Worm (Caenorhabditis elegans): ENCODE measurements around the gene kel-1.
A peak's percentile ranks its signal among the peaks of the same experiment; 100 is the strongest.

The kel-1 gene

ce11 chrII:11728545-11729105, 39.9 kb downstream of the kel-1 start, which contains the start of gene alh-8 (continued):
- TF ChIP-seq lin-29 (GFP tag; IDR thresholded peaks at IDR 0.05): no peak
- TF ChIP-seq lsy-2 (tag; optimal IDR thresholded peaks at IDR 0.05): peak in 1 of 2 experiments; percentile 39
- TF ChIP-seq lir-3 (tag; optimal IDR thresholded peaks at IDR 0.05): no peak
- TF ChIP-seq ZK546.5 (tag; optimal IDR thresholded peaks at IDR 0.05): no peak
- no peak for TF ChIP-seq zfp-2 (tag; optimal IDR thresholded peaks at IDR 0.05)
- no peak for TF ChIP-seq ZK337.2 (GFP tag; IDR thresholded peaks at IDR 0.05)
- TF ChIP-seq ces-1 (GFP tag; optimal IDR thresholded peaks at IDR 0.05): no peak
- TF ChIP-seq aha-1 (tag): peak; percentile 43
- TF ChIP-seq php-3 (GFP tag; IDR thresholded peaks at IDR 0.05): 0 out of 2 replicates have a peak, but pooled peaks have one; percentile 41
- TF ChIP-seq nhr-102 (tag; optimal IDR thresholded peaks at IDR 0.05): peak; percentile 19
- no peak for TF ChIP-seq cey-2 (tag; optimal IDR thresholded peaks at IDR 0.05; ENCODE audit: borderline replicate concordance, insufficient read depth)
- TF ChIP-seq nhr-10 (tag; optimal IDR thresholded peaks at IDR 0.05): no peak
- TF ChIP-seq nhr-6 (tag; optimal IDR thresholded peaks at IDR 0.05): no peak
- no peak for TF ChIP-seq arid-1 (GFP tag; conservative IDR thresholded peaks at IDR 0.05)
- no peak for TF ChIP-seq attf-4 (tag; optimal IDR thresholded peaks at IDR 0.05)
- TF ChIP-seq nhr-76 (tag; optimal IDR thresholded peaks at IDR 0.05): no peak
- TF ChIP-seq lin-1 (GFP tag; IDR thresholded peaks at IDR 0.05): peak; percentile 19; the same call in 1 of the 2 replicates
- peak; percentile 96 for TF ChIP-seq mxl-3 (GFP tag; optimal IDR thresholded peaks at IDR 0.05)
- peak; percentile 48 for TF ChIP-seq mep-1 (tag; optimal IDR thresholded peaks at IDR 0.05)
- no peak for TF ChIP-seq D1046.2 (GFP tag; IDR thresholded peaks at IDR 0.05)
- TF ChIP-seq R02D3.7 (tag; optimal IDR thresholded peaks at IDR 0.05): no peak
- peak; percentile 56; the same call in 1 of the 2 replicates for TF ChIP-seq pha-4 (GFP tag; IDR thresholded peaks at IDR 0.05)
- no peak for TF ChIP-seq pha-4 (tag; optimal IDR thresholded peaks at IDR 0.05)
- no peak for TF ChIP-seq F26F4.8 (GFP tag; conservative IDR thresholded peaks at IDR 0.05)
- TF ChIP-seq saeg-2 (GFP tag; IDR thresholded peaks at IDR 0.05): no peak; the same call in 1 of the 2 replicates
- TF ChIP-seq zfp-3 (GFP tag; conservative IDR thresholded peaks at IDR 0.05): no peak
- TF ChIP-seq nhr-77 (tag; optimal IDR thresholded peaks at IDR 0.05): peak; percentile 43
- no peak for TF ChIP-seq fkh-10 (GFP tag; optimal IDR thresholded peaks at IDR 0.05)
- no peak for TF ChIP-seq vab-7 (GFP tag; IDR thresholded peaks at IDR 0.05)
- no peak for TF ChIP-seq set-16 (GFP tag; IDR thresholded peaks at IDR 0.05)
- no peak for TF ChIP-seq ceh-28 (tag; optimal IDR thresholded peaks at IDR 0.05)
- no peak for TF ChIP-seq rbr-2 (tag; optimal IDR thresholded peaks at IDR 0.05)
- no peak for TF ChIP-seq duxl-1 (tag; optimal IDR thresholded peaks at IDR 0.05; ENCODE audit: poor library complexity)
- TF ChIP-seq nhr-28 (tag; optimal IDR thresholded peaks at IDR 0.05): peak; percentile 82
- TF ChIP-seq nhr-42 (GFP tag; IDR thresholded peaks at IDR 0.05): no peak
- TF ChIP-seq dmd-8 (GFP tag; IDR thresholded peaks at IDR 0.05): no peak
- no peak for TF ChIP-seq fos-1 (tag; optimal IDR thresholded peaks at IDR 0.05)
- TF ChIP-seq ceh-32 (tag; optimal IDR thresholded peaks at IDR 0.05; ENCODE audit: poor library complexity): no peak
- no peak for TF ChIP-seq madf-5 (GFP tag; IDR thresholded peaks at IDR 0.05)
- TF ChIP-seq ztf-11 (tag; optimal IDR thresholded peaks at IDR 0.05): no peak
- peak; percentile 56 for TF ChIP-seq spr-3 (GFP tag; optimal IDR thresholded peaks at IDR 0.05)
- TF ChIP-seq ctbp-1 (GFP tag; IDR thresholded peaks at IDR 0.05): no peak
- peak; percentile 53 for TF ChIP-seq mes-2 (tag; optimal IDR thresholded peaks at IDR 0.05; ENCODE audit: poor library complexity, severe bottlenecking)
- no peak for TF ChIP-seq snpc-4 (tag; optimal IDR thresholded peaks at IDR 0.05)
- peak; percentile 16 for TF ChIP-seq dpl-1 (GFP tag; optimal IDR thresholded peaks at IDR 0.05)
- peak; percentile 50 for TF ChIP-seq lin-38 (GFP tag; IDR thresholded peaks at IDR 0.05)
- peak; percentile 64 for TF ChIP-seq ama-1 (optimal IDR thresholded peaks at IDR 0.05)
- TF ChIP-seq tag-97 (GFP tag; IDR thresholded peaks at IDR 0.05): no peak
- TF ChIP-seq snpc-1.2 (GFP tag; IDR thresholded peaks at IDR 0.05): no peak
- TF ChIP-seq ztf-7 (tag; optimal IDR thresholded peaks at IDR 0.05): no peak
- TF ChIP-seq F44E2.7 (GFP tag; IDR thresholded peaks at IDR 0.05): no peak
- TF ChIP-seq lim-7 (GFP tag; IDR thresholded peaks at IDR 0.05): no peak
